Worm (Caenorhabditis elegans) whole organism, L1 larva: Measurements from ENCODE around the gene C38H2.2.

Experiments
- C04F5.9 ChIP-seq: sonication (generic microtip); optimal IDR thresholded peaks from 2 replicates; lab custom pipeline; 2016; ENCODE audit warnings: missing genetic modification characterization, missing compliant biosample characterization
- C16A3.4 ChIP-seq: fragments of 150-350 bp; optimal IDR thresholded peaks from 2 replicates; lab custom pipeline; 2014; ENCODE audit warnings: missing biosample characterization, missing genetic modification characterization
- C34B4.2 ChIP-seq: sonication (generic microtip); optimal IDR thresholded peaks from 2 replicates; lab custom pipeline; 2017; ENCODE audit warnings: mild to moderate bottlenecking, missing genetic modification characterization, missing compliant biosample characterization
- F16B12.6 ChIP-seq: fragments of 150-350 bp; optimal IDR thresholded peaks from 2 replicates; lab custom pipeline; 2014; ENCODE audit warnings: missing biosample characterization, missing genetic modification characterization
- aha-1 ChIP-seq: fragments of 150-350 bp; optimal IDR thresholded peaks from 2 replicates; lab custom pipeline; 2014; ENCODE audit warnings: missing biosample characterization, missing genetic modification characterization
- aly-2 ChIP-seq: fragments of 150-350 bp; optimal IDR thresholded peaks from 2 replicates; lab custom pipeline; 2014; ENCODE audit warnings: missing biosample characterization, missing genetic modification characterization
- blmp-1 ChIP-seq: fragments of 150-350 bp; optimal IDR thresholded peaks from 2 replicates; lab custom pipeline; 2014; ENCODE audit warnings: missing biosample characterization, missing genetic modification characterization
- ceh-63 ChIP-seq: fragments of 200-800 bp; sonication (Bioruptor generic); optimal IDR thresholded peaks from 2 replicates; lab custom pipeline; 2018; ENCODE audit warnings: mild to moderate bottlenecking, missing genetic modification characterization, missing compliant biosample characterization
- ceh-88 ChIP-seq: fragments of 200-800 bp; sonication (Bioruptor generic); IDR thresholded peaks from 2 replicates; pipeline ENCODE4 v1.3.6; 2022; ENCODE audit warnings: missing genetic modification characterization, missing compliant biosample characterization
- dpl-1 ChIP-seq, 3 experiments: fragments of 150-350 bp in 2 of 3; sonication (generic microtip) in 1 of 3; optimal IDR thresholded peaks; 2 replicates each; lab custom pipeline; 2014 to 2017; ENCODE audit warnings: missing biosample characterization in 3 of 3, missing genetic modification characterization in 3 of 3, missing genetic modification reagents in 3 of 3
- dsc-1 ChIP-seq: sonication (generic microtip); optimal IDR thresholded peaks from 2 replicates; lab custom pipeline; 2016; ENCODE audit warnings: mild to moderate bottlenecking, missing genetic modification characterization, missing compliant biosample characterization
- efl-1 ChIP-seq, 4 experiments: fragments of 150-350 bp; optimal IDR thresholded peaks in 3 of 4; peaks in 1 of 4; 1 replicate in 1 of 4; 2 replicates in 3 of 4; lab custom pipeline; 2014; ENCODE audit warnings: missing biosample characterization in 2 of 4, missing genetic modification characterization in 2 of 4, missing genetic modification reagents in 2 of 4
- egl-13 ChIP-seq: sonication (generic microtip); optimal IDR thresholded peaks from 2 replicates; lab custom pipeline; 2016; ENCODE audit warnings: missing genotype, missing genetic modification reagents, missing genetic modification characterization, missing compliant biosample characterization
- egl-27 ChIP-seq, 2 experiments: fragments of 150-350 bp in 1 of 2; sonication (generic microtip); optimal IDR thresholded peaks; 3 replicates each; lab custom pipeline; 2017 to 2018; ENCODE audit warnings: missing biosample characterization in 2 of 2, missing genetic modification characterization in 2 of 2, missing genetic modification reagents in 2 of 2
- elt-2 ChIP-seq: sonication (generic microtip); optimal IDR thresholded peaks from 2 replicates; lab custom pipeline; 2016; ENCODE audit warnings: missing genetic modification characterization, mild to moderate bottlenecking, inconsistent platforms, missing compliant biosample characterization, missing genetic modification reagents
- elt-3 ChIP-seq, 6 experiments: fragments of 150-350 bp in 1 of 6; sonication (generic microtip); optimal IDR thresholded peaks; 2 replicates each; lab custom pipeline; 2017 to 2018; ENCODE audit warnings: missing biosample characterization in 6 of 6, missing genetic modification characterization in 6 of 6, inconsistent platforms in 1 of 6
- fkh-10 ChIP-seq: sonication (generic microtip); optimal IDR thresholded peaks from 2 replicates; lab custom pipeline; 2017; ENCODE audit warnings: missing biosample characterization, missing genetic modification reagents, missing genetic modification characterization
- fkh-4 ChIP-seq: sonication (generic microtip); optimal IDR thresholded peaks from 2 replicates; lab custom pipeline; 2016; ENCODE audit warnings: missing compliant biosample characterization, missing genetic modification characterization, borderline replicate concordance
- fos-1 ChIP-seq: fragments of 150-350 bp; optimal IDR thresholded peaks from 2 replicates; lab custom pipeline; 2014; ENCODE audit warnings: missing biosample characterization, missing genetic modification characterization
- grh-1 ChIP-seq: fragments of 200-800 bp; sonication (Bioruptor generic); IDR thresholded peaks from 2 replicates; pipeline ENCODE4 v1.3.6; 2022; ENCODE audit warnings: missing genetic modification reagents, missing genetic modification characterization, missing compliant biosample characterization
- hlh-4 ChIP-seq: sonication (generic microtip); optimal IDR thresholded peaks from 2 replicates; lab custom pipeline; 2016; ENCODE audit warnings: mild to moderate bottlenecking, missing genetic modification characterization, missing compliant biosample characterization
- hpl-2 ChIP-seq: fragments of 150-350 bp; optimal IDR thresholded peaks from 2 replicates; lab custom pipeline; 2014; ENCODE audit warnings: missing biosample characterization, missing genetic modification reagents, missing genetic modification characterization
- isw-1 ChIP-seq: fragments of 200-800 bp; sonication (Bioruptor generic); IDR thresholded peaks from 2 replicates; pipeline ENCODE4 v1.3.6; 2022; ENCODE audit warnings: missing genetic modification characterization, missing compliant biosample characterization
- lin-13 ChIP-seq: fragments of 150-350 bp; optimal IDR thresholded peaks from 2 replicates; lab custom pipeline; 2014; ENCODE audit warnings: missing biosample characterization, missing genetic modification reagents, missing genetic modification characterization
- lin-14 ChIP-seq: fragments of 200-800 bp; sonication (Bioruptor generic); optimal IDR thresholded peaks from 2 replicates; lab custom pipeline; 2018; ENCODE audit warnings: mild to moderate bottlenecking, missing genetic modification characterization, moderate library complexity, missing compliant biosample characterization
- lin-15B ChIP-seq: fragments of 150-350 bp; sonication (generic microtip); optimal IDR thresholded peaks from 3 replicates; lab custom pipeline; 2014; ENCODE audit warnings: missing biosample characterization, missing genetic modification characterization
- lin-35 ChIP-seq, 2 experiments: fragments of 150-350 bp; optimal IDR thresholded peaks; 2 replicates each; lab custom pipeline; 2014; ENCODE audit warnings: missing biosample characterization in 2 of 2, missing genetic modification characterization in 2 of 2, missing genetic modification reagents in 2 of 2
- lir-3 ChIP-seq: sonication (generic microtip); optimal IDR thresholded peaks from 2 replicates; lab custom pipeline; 2016; ENCODE audit warnings: mild to moderate bottlenecking, missing genetic modification characterization, moderate library complexity, missing compliant biosample characterization; ENCODE audit not compliant: poor library complexity
- lsy-2 ChIP-seq, 2 experiments: fragments of 150-350 bp; optimal IDR thresholded peaks; 2 replicates each; lab custom pipeline; 2014; ENCODE audit warnings: missing biosample characterization in 2 of 2, missing genetic modification characterization in 2 of 2
- mdl-1 ChIP-seq, 2 experiments: fragments of 150-350 bp; optimal IDR thresholded peaks; 2 replicates each; lab custom pipeline; 2014 to 2017; ENCODE audit warnings: missing biosample characterization in 2 of 2, missing genetic modification characterization in 2 of 2, inconsistent platforms in 1 of 2
- mef-2 ChIP-seq: fragments of 150-350 bp; optimal IDR thresholded peaks from 2 replicates; lab custom pipeline; 2014; ENCODE audit warnings: missing biosample characterization, missing genetic modification characterization
- mep-1 ChIP-seq: fragments of 150-350 bp; optimal IDR thresholded peaks from 2 replicates; lab custom pipeline; 2014; ENCODE audit warnings: missing biosample characterization, missing genetic modification characterization
- nhr-11 ChIP-seq: fragments of 150-350 bp; optimal IDR thresholded peaks from 2 replicates; lab custom pipeline; 2014; ENCODE audit warnings: missing biosample characterization, missing genetic modification characterization
- nhr-19 ChIP-seq: fragments of 200-800 bp; sonication (Bioruptor generic); conservative IDR thresholded peaks from 2 replicates; pipeline ENCODE4 v1.3.6; 2022; ENCODE audit warnings: missing genetic modification characterization, missing compliant biosample characterization
- nhr-20 ChIP-seq: sonication (generic microtip); optimal IDR thresholded peaks from 2 replicates; lab custom pipeline; 2016; ENCODE audit warnings: mild to moderate bottlenecking, missing genetic modification characterization, missing compliant biosample characterization
- nhr-47 ChIP-seq: sonication (generic microtip); optimal IDR thresholded peaks from 2 replicates; lab custom pipeline; 2016; ENCODE audit warnings: mild to moderate bottlenecking, missing genetic modification characterization, moderate library complexity, missing compliant biosample characterization
- nhr-71 ChIP-seq: sonication (generic microtip); optimal IDR thresholded peaks from 2 replicates; lab custom pipeline; 2016; ENCODE audit warnings: mild to moderate bottlenecking, missing genetic modification characterization, moderate library complexity, missing compliant biosample characterization
- nhr-85 ChIP-seq: sonication (generic microtip); peaks from one replicate; lab custom pipeline; 2016; ENCODE audit warnings: missing genetic modification characterization, inconsistent platforms, missing compliant biosample characterization
- nhr-90 ChIP-seq: sonication (generic microtip); optimal IDR thresholded peaks from 2 replicates; lab custom pipeline; 2016; ENCODE audit warnings: mild to moderate bottlenecking, missing genetic modification characterization, missing compliant biosample characterization; ENCODE audit not compliant: poor library complexity
- pag-3 ChIP-seq: sonication (generic microtip); optimal IDR thresholded peaks from 2 replicates; lab custom pipeline; 2017; ENCODE audit warnings: missing genetic modification characterization, mild to moderate bottlenecking, missing compliant biosample characterization, antibody characterized with exemption, borderline replicate concordance; ENCODE audit not compliant: insufficient read depth
- pqm-1 ChIP-seq: sonication (generic microtip); optimal IDR thresholded peaks from 3 replicates; lab custom pipeline; 2017; ENCODE audit warnings: missing biosample characterization, missing genetic modification characterization
- rnt-1 ChIP-seq: sonication (generic microtip); optimal IDR thresholded peaks from 2 replicates; lab custom pipeline; 2016; ENCODE audit warnings: mild to moderate bottlenecking, missing genetic modification characterization, moderate library complexity, missing compliant biosample characterization
- skn-1 ChIP-seq: fragments of 150-350 bp; optimal IDR thresholded peaks from 2 replicates; lab custom pipeline; 2014; ENCODE audit warnings: missing biosample characterization, missing genetic modification characterization
- snu-23 ChIP-seq: sonication (generic microtip); optimal IDR thresholded peaks from 2 replicates; lab custom pipeline; 2016; ENCODE audit warnings: missing genetic modification characterization, missing compliant biosample characterization
- swsn-7 ChIP-seq: sonication (generic microtip); optimal IDR thresholded peaks from 2 replicates; lab custom pipeline; 2016; ENCODE audit warnings: missing genetic modification characterization, missing compliant biosample characterization
- tbx-2 ChIP-seq: sonication (generic microtip); optimal IDR thresholded peaks from 2 replicates; lab custom pipeline; 2016; ENCODE audit warnings: missing genetic modification characterization, missing compliant biosample characterization
- unc-130 ChIP-seq: fragments of 150-350 bp; optimal IDR thresholded peaks from 2 replicates; lab custom pipeline; 2017; ENCODE audit warnings: missing biosample characterization, missing genetic modification characterization, inconsistent platforms
- unc-62 ChIP-seq: fragments of 150-350 bp; optimal IDR thresholded peaks from 2 replicates; lab custom pipeline; 2014; ENCODE audit warnings: missing biosample characterization, missing genetic modification reagents, missing genetic modification characterization

C38H2.2 gene

DNA sequence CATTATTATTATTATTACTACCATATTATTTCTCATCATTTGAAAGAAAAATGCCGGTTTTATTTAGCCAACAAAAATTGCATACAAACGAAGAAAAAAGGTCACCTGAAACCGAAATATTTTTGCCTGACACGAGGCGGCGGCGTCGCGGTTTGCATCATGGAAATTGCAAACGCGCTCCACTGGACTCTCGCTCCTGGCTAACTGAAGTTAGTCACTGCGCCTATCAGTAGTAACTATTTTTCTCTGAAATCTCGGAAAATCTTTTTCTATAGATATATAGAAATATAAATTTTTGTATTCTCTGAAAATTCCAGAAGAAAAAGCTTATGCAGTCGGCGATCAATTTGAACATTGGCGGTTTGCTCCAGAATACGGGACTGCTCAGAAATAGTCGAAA, 34.2 kb downstream of the C38H2.2 start, which contains the start of gene ymel-1:
ymel-1 (plus strand) TSS at position 318 of the 400 bp plus-strand sequence.
- no peak for TF ChIP-seq fos-1 (tag; lab: Kevin White, UChicago)
- TF ChIP-seq lin-14 (GFP tag; lab: Kevin White, UChicago), result no peak
- no peak for TF ChIP-seq hlh-4 (tag; lab: Kevin White, UChicago)
- no peak for TF ChIP-seq blmp-1 (tag; lab: Kevin White, UChicago)
- TF ChIP-seq dsc-1 (tag; lab: Kevin White, UChicago), result no peak
- TF ChIP-seq nhr-11 (tag; lab: Kevin White, UChicago), result no peak
- peak; percentile 48 for TF ChIP-seq aly-2 (tag; lab: Kevin White, UChicago)
- TF ChIP-seq swsn-7 (tag; lab: Kevin White, UChicago), result peak; percentile 25
- no peak for TF ChIP-seq elt-3 (tag; optimal IDR thresholded peaks at IDR 0.05; lab: Kevin White, UChicago)
- TF ChIP-seq lsy-2 (tag; optimal IDR thresholded peaks at IDR 0.05; lab: Kevin White, UChicago), result peak; percentile 11 to 49
- TF ChIP-seq fkh-4, result no peak
- no peak for TF ChIP-seq lir-3 (tag; lab: Kevin White, UChicago)
- TF ChIP-seq tbx-2 (tag; lab: Kevin White, UChicago), result peak; percentile 26
- peak in 1 of 2 experiments; percentile 34 for TF ChIP-seq mdl-1 (tag; optimal IDR thresholded peaks at IDR 0.05; lab: Kevin White, UChicago)
- TF ChIP-seq pqm-1 (tag; lab: Kevin White, UChicago), result no peak
- TF ChIP-seq nhr-71 (tag; lab: Kevin White, UChicago), result peak; percentile 60
- peak; percentile 44 to 60 for TF ChIP-seq lin-35 (GFP tag; optimal IDR thresholded peaks at IDR 0.05; lab: Kevin White, UChicago)
- no peak for TF ChIP-seq ceh-88 (GFP tag; lab: Robert Waterston, UW)
- TF ChIP-seq isw-1 (GFP tag; lab: Robert Waterston, UW), result peak; percentile 1; the same call in 1 of the 2 replicates
- TF ChIP-seq C16A3.4 (tag; lab: Kevin White, UChicago), result peak; percentile 30
- TF ChIP-seq C34B4.2, result no peak
- peak; percentile 23 for TF ChIP-seq lin-13 (GFP tag; lab: Kevin White, UChicago)
- TF ChIP-seq F16B12.6 (tag; lab: Kevin White, UChicago), result no peak
- TF ChIP-seq fkh-10 (GFP tag; lab: Kevin White, UChicago), result no peak
- no peak for TF ChIP-seq unc-62 (GFP tag; lab: Kevin White, UChicago)
- no peak for TF ChIP-seq elt-2 (tag; lab: Kevin White, UChicago)
- peak in 2 of 3 experiments; percentile 11 to 33 for TF ChIP-seq dpl-1 (GFP tag; optimal IDR thresholded peaks at IDR 0.05; lab: Kevin White, UChicago)
- no peak for TF ChIP-seq grh-1 (GFP tag; lab: Robert Waterston, UW)
- TF ChIP-seq nhr-20 (tag; lab: Kevin White, UChicago), result peak; percentile 33
- no peak for TF ChIP-seq nhr-47 (tag; lab: Kevin White, UChicago)
- no peak for TF ChIP-seq aha-1 (tag; lab: Kevin White, UChicago)
- peak; percentile 27; the same call in 1 of the 2 replicates for TF ChIP-seq nhr-19
- TF ChIP-seq pag-3 (tag; lab: Kevin White, UChicago), result no peak
- TF ChIP-seq hpl-2 (GFP tag; lab: Kevin White, UChicago), result no peak
- peak; percentile 59 for TF ChIP-seq mep-1 (tag; lab: Kevin White, UChicago)
- peak; percentile 24 for TF ChIP-seq nhr-90 (tag; lab: Kevin White, UChicago)
- TF ChIP-seq egl-27 (tag; optimal IDR thresholded peaks at IDR 0.05; lab: Kevin White, UChicago), result no peak
- peak; percentile 56 for TF ChIP-seq lin-15B (tag; lab: Kevin White, UChicago)
- peak; percentile 31 to 43 for TF ChIP-seq efl-1 (optimal IDR thresholded peaks at IDR 0.05; lab: Kevin White, UChicago)
- TF ChIP-seq efl-1 (GFP tag; optimal IDR thresholded peaks at IDR 0.05 in 1 of 2; lab: Kevin White, UChicago), result peak in 1 of 2 experiments; percentile 49
- peak; percentile 17 for TF ChIP-seq skn-1 (tag; lab: Kevin White, UChicago)
- no peak for TF ChIP-seq unc-130 (tag; lab: Kevin White, UChicago)
- TF ChIP-seq ceh-63, result no peak
- no peak for TF ChIP-seq mef-2 (tag; lab: Kevin White, UChicago)
- no peak for TF ChIP-seq rnt-1 (tag; lab: Kevin White, UChicago)
- TF ChIP-seq egl-13 (tag; lab: Kevin White, UChicago), result no peak
- TF ChIP-seq snu-23 (GFP tag; lab: Kevin White, UChicago), result peak; percentile 41
- TF ChIP-seq nhr-85, result peak; percentile 72
- no peak for TF ChIP-seq C04F5.9 (tag; lab: Kevin White, UChicago)
